Worm (Caenorhabditis elegans): ENCODE data around the gene tag-297.

Gene tag-297

ce11 chrII:14600852-14601313 lies 26.5 kb upstream of the tag-297 start, which contains the start of gene tps-2:
tps-2 (plus strand) TSS chrII:14600902.
- TF ChIP-seq ets-7 (tag; optimal IDR thresholded peaks at IDR 0.05) (no peak), tbx-37 (GFP tag; conservative IDR thresholded peaks at IDR 0.05) (no peak), aly-1 (tag; optimal IDR thresholded peaks at IDR 0.05) (no peak), ceh-36 (tag; optimal IDR thresholded peaks at IDR 0.05) (no peak), hmbx-1 (tag; optimal IDR thresholded peaks at IDR 0.05) (no peak), B0310.2 (tag; optimal IDR thresholded peaks at IDR 0.05) (no peak), pes-1 (GFP tag; IDR thresholded peaks at IDR 0.05) (no peak), ama-1 (optimal IDR thresholded peaks at IDR 0.05) (no peak), hmg-4 (GFP tag; optimal IDR thresholded peaks at IDR 0.05) (no peak), hnd-1 (tag; optimal IDR thresholded peaks at IDR 0.05) (no peak), tra-4 (tag; optimal IDR thresholded peaks at IDR 0.05) (no peak), ceh-13 (GFP tag; optimal IDR thresholded peaks at IDR 0.05) (no peak), tbx-11 (GFP tag; IDR thresholded peaks at IDR 0.05) (no peak), flt-1 (GFP tag; IDR thresholded peaks at IDR 0.05) (no peak), sea-1 (GFP tag; conservative IDR thresholded peaks at IDR 0.05) (no peak), F13C5.2 (tag; optimal IDR thresholded peaks at IDR 0.05) (no peak), scrt-1 (GFP tag; IDR thresholded peaks at IDR 0.05) (no peak)

- TF ChIP-seq tra-4 (tag; optimal IDR thresholded peaks at IDR 0.05) (no peak), tbx-37 (GFP tag; conservative IDR thresholded peaks at IDR 0.05) (no peak), ceh-13 (GFP tag; optimal IDR thresholded peaks at IDR 0.05) (no peak), tbx-11 (GFP tag; IDR thresholded peaks at IDR 0.05) (no peak), aly-1 (tag; optimal IDR thresholded peaks at IDR 0.05) (no peak), pes-1 (GFP tag; IDR thresholded peaks at IDR 0.05) (no peak), ets-7 (tag; optimal IDR thresholded peaks at IDR 0.05) (no peak), hmbx-1 (tag; optimal IDR thresholded peaks at IDR 0.05) (no peak), hmg-4 (GFP tag; optimal IDR thresholded peaks at IDR 0.05) (no peak), hnd-1 (tag; optimal IDR thresholded peaks at IDR 0.05) (no peak), F13C5.2 (tag; optimal IDR thresholded peaks at IDR 0.05) (no peak), ama-1 (optimal IDR thresholded peaks at IDR 0.05) (no peak)
These were observed 24.7 kb upstream of the tag-297 start for ce11 chrII:14602735-14603134.

- no peak for TF ChIP-seq B0310.2 (tag; optimal IDR thresholded peaks at IDR 0.05)
- no peak for TF ChIP-seq ceh-36 (tag; optimal IDR thresholded peaks at IDR 0.05)
- TF ChIP-seq tbx-37 (GFP tag; conservative IDR thresholded peaks at IDR 0.05): no peak
- TF ChIP-seq pes-1 (GFP tag; IDR thresholded peaks at IDR 0.05): no peak
- TF ChIP-seq F13C5.2 (tag; optimal IDR thresholded peaks at IDR 0.05): no peak
- TF ChIP-seq aly-1 (tag; optimal IDR thresholded peaks at IDR 0.05): no peak
- TF ChIP-seq hmg-4 (GFP tag; optimal IDR thresholded peaks at IDR 0.05): no peak
- TF ChIP-seq hnd-1 (tag; optimal IDR thresholded peaks at IDR 0.05): no peak
These were observed 23.2 kb upstream of the tag-297 start for ce11 chrII:14604261-14604660.

- no peak for TF ChIP-seq flt-1 (GFP tag; IDR thresholded peaks at IDR 0.05)
- no peak for TF ChIP-seq tra-4 (tag; optimal IDR thresholded peaks at IDR 0.05)
These were observed 22.4 kb upstream of the tag-297 start for ce11 chrII:14605026-14605425.

- TF ChIP-seq hmg-4 (GFP tag; optimal IDR thresholded peaks at IDR 0.05): no peak
- no peak for TF ChIP-seq ama-1 (optimal IDR thresholded peaks at IDR 0.05)
These were observed 22.0 kb upstream of the tag-297 start, which contains the start of gene F19H8.2 for ce11 chrII:14605479-14605878. F19H8.2 (minus strand) TSS chrII:14605869.

- TF ChIP-seq pes-1 (GFP tag; IDR thresholded peaks at IDR 0.05): no peak
- TF ChIP-seq ets-7 (tag; optimal IDR thresholded peaks at IDR 0.05): no peak
- TF ChIP-seq ceh-13 (GFP tag; optimal IDR thresholded peaks at IDR 0.05): no peak
- no peak for TF ChIP-seq hmbx-1 (tag; optimal IDR thresholded peaks at IDR 0.05)
- TF ChIP-seq flt-1 (GFP tag; IDR thresholded peaks at IDR 0.05): no peak
- TF ChIP-seq B0310.2 (tag; optimal IDR thresholded peaks at IDR 0.05): no peak
- TF ChIP-seq tbx-11 (GFP tag; IDR thresholded peaks at IDR 0.05): no peak
- TF ChIP-seq tbx-37 (GFP tag; conservative IDR thresholded peaks at IDR 0.05): no peak
- no peak for TF ChIP-seq scrt-1 (GFP tag; IDR thresholded peaks at IDR 0.05)
- TF ChIP-seq aly-1 (tag; optimal IDR thresholded peaks at IDR 0.05): no peak
- no peak for TF ChIP-seq tra-4 (tag; optimal IDR thresholded peaks at IDR 0.05)
- no peak for TF ChIP-seq F13C5.2 (tag; optimal IDR thresholded peaks at IDR 0.05)
- no peak for TF ChIP-seq hmg-4 (GFP tag; optimal IDR thresholded peaks at IDR 0.05)
- no peak for TF ChIP-seq hnd-1 (tag; optimal IDR thresholded peaks at IDR 0.05)
- TF ChIP-seq sea-1 (GFP tag; conservative IDR thresholded peaks at IDR 0.05): no peak
- no peak for TF ChIP-seq ceh-36 (tag; optimal IDR thresholded peaks at IDR 0.05)
- TF ChIP-seq ama-1 (optimal IDR thresholded peaks at IDR 0.05): no peak
These were observed 21.3 kb upstream of the tag-297 start, which contains the start of gene arl-3 for ce11 chrII:14606172-14606571. arl-3 (plus strand) TSS chrII:14606472.

ce11 chrII:14608508-14608907 lies 18.9 kb upstream of the tag-297 start:
- TF ChIP-seq ceh-13 (GFP tag; optimal IDR thresholded peaks at IDR 0.05) (no peak), F13C5.2 (tag; optimal IDR thresholded peaks at IDR 0.05) (no peak), hmg-4 (GFP tag; optimal IDR thresholded peaks at IDR 0.05) (no peak), scrt-1 (GFP tag; IDR thresholded peaks at IDR 0.05) (no peak), tbx-11 (GFP tag; IDR thresholded peaks at IDR 0.05) (no peak), tra-4 (tag; optimal IDR thresholded peaks at IDR 0.05) (no peak), aly-1 (tag; optimal IDR thresholded peaks at IDR 0.05) (no peak), sea-1 (GFP tag; conservative IDR thresholded peaks at IDR 0.05) (no peak), flt-1 (GFP tag; IDR thresholded peaks at IDR 0.05) (no peak), ets-7 (tag; optimal IDR thresholded peaks at IDR 0.05) (no peak), B0310.2 (tag; optimal IDR thresholded peaks at IDR 0.05) (no peak), pes-1 (GFP tag; IDR thresholded peaks at IDR 0.05) (no peak), tbx-37 (GFP tag; conservative IDR thresholded peaks at IDR 0.05) (no peak), ama-1 (optimal IDR thresholded peaks at IDR 0.05) (no peak), hnd-1 (tag; optimal IDR thresholded peaks at IDR 0.05) (no peak), ceh-36 (tag; optimal IDR thresholded peaks at IDR 0.05) (no peak), hmbx-1 (tag; optimal IDR thresholded peaks at IDR 0.05) (no peak)
